Worm (Caenorhabditis elegans) whole organism, L1 larva: ENCODE measurements around the gene irld-47.

Source experiments
- C16A3.4 ChIP-seq: fragments of 150-350 bp; optimal IDR thresholded peaks from 2 replicates; lab custom pipeline; 2014; ENCODE audit warnings: missing biosample characterization, missing genetic modification characterization
- C34B4.2 ChIP-seq: sonication (generic microtip); optimal IDR thresholded peaks from 2 replicates; lab custom pipeline; 2017; ENCODE audit warnings: mild to moderate bottlenecking, missing genetic modification characterization, missing compliant biosample characterization
- aha-1 ChIP-seq: fragments of 150-350 bp; optimal IDR thresholded peaks from 2 replicates; lab custom pipeline; 2014; ENCODE audit warnings: missing biosample characterization, missing genetic modification characterization
- alr-1 ChIP-seq: fragments of 200-800 bp; sonication (Bioruptor generic); optimal IDR thresholded peaks from 2 replicates; lab custom pipeline; 2018; ENCODE audit warnings: borderline replicate concordance, mild to moderate bottlenecking, missing genetic modification characterization, missing compliant biosample characterization
- blmp-1 ChIP-seq: fragments of 150-350 bp; optimal IDR thresholded peaks from 2 replicates; lab custom pipeline; 2014; ENCODE audit warnings: missing biosample characterization, missing genetic modification characterization
- ceh-63 ChIP-seq: fragments of 200-800 bp; sonication (Bioruptor generic); optimal IDR thresholded peaks from 2 replicates; lab custom pipeline; 2018; ENCODE audit warnings: mild to moderate bottlenecking, missing genetic modification characterization, missing compliant biosample characterization
- ceh-8 ChIP-seq: fragments of 200-800 bp; sonication (Bioruptor generic); optimal IDR thresholded peaks from 2 replicates; lab custom pipeline; 2018; ENCODE audit warnings: mild to moderate bottlenecking, missing genetic modification characterization, moderate library complexity, missing compliant biosample characterization
- dsc-1 ChIP-seq: sonication (generic microtip); optimal IDR thresholded peaks from 2 replicates; lab custom pipeline; 2016; ENCODE audit warnings: mild to moderate bottlenecking, missing genetic modification characterization, missing compliant biosample characterization
- egl-13 ChIP-seq: sonication (generic microtip); optimal IDR thresholded peaks from 2 replicates; lab custom pipeline; 2016; ENCODE audit warnings: missing genotype, missing genetic modification reagents, missing genetic modification characterization, missing compliant biosample characterization
- elt-3 ChIP-seq, 6 experiments: fragments of 150-350 bp in 1 of 6; sonication (generic microtip); optimal IDR thresholded peaks; 2 replicates each; lab custom pipeline; 2017 to 2018; ENCODE audit warnings: missing biosample characterization in 6 of 6, missing genetic modification characterization in 6 of 6, inconsistent platforms in 1 of 6
- fos-1 ChIP-seq: fragments of 150-350 bp; optimal IDR thresholded peaks from 2 replicates; lab custom pipeline; 2014; ENCODE audit warnings: missing biosample characterization, missing genetic modification characterization
- grh-1 ChIP-seq: fragments of 200-800 bp; sonication (Bioruptor generic); IDR thresholded peaks from 2 replicates; pipeline ENCODE4 v1.3.6; 2022; ENCODE audit warnings: missing genetic modification reagents, missing genetic modification characterization, missing compliant biosample characterization
- hlh-17 ChIP-seq: fragments of 200-800 bp; sonication (Bioruptor generic); optimal IDR thresholded peaks from 2 replicates; lab custom pipeline; 2018; ENCODE audit warnings: missing genetic modification characterization, mild to moderate bottlenecking, missing compliant biosample characterization, moderate library complexity, borderline replicate concordance
- hlh-4 ChIP-seq: sonication (generic microtip); optimal IDR thresholded peaks from 2 replicates; lab custom pipeline; 2016; ENCODE audit warnings: mild to moderate bottlenecking, missing genetic modification characterization, missing compliant biosample characterization
- hpl-2 ChIP-seq: fragments of 150-350 bp; optimal IDR thresholded peaks from 2 replicates; lab custom pipeline; 2014; ENCODE audit warnings: missing biosample characterization, missing genetic modification reagents, missing genetic modification characterization
- isw-1 ChIP-seq: fragments of 200-800 bp; sonication (Bioruptor generic); IDR thresholded peaks from 2 replicates; pipeline ENCODE4 v1.3.6; 2022; ENCODE audit warnings: missing genetic modification characterization, missing compliant biosample characterization
- jun-1 ChIP-seq: fragments of 150-350 bp; optimal IDR thresholded peaks from 2 replicates; lab custom pipeline; 2014; ENCODE audit warnings: missing biosample characterization, missing genetic modification reagents, missing genetic modification characterization
- lin-13 ChIP-seq: fragments of 150-350 bp; optimal IDR thresholded peaks from 2 replicates; lab custom pipeline; 2014; ENCODE audit warnings: missing biosample characterization, missing genetic modification reagents, missing genetic modification characterization
- lin-14 ChIP-seq: fragments of 200-800 bp; sonication (Bioruptor generic); optimal IDR thresholded peaks from 2 replicates; lab custom pipeline; 2018; ENCODE audit warnings: mild to moderate bottlenecking, missing genetic modification characterization, moderate library complexity, missing compliant biosample characterization
- lin-35 ChIP-seq, 2 experiments: fragments of 150-350 bp; optimal IDR thresholded peaks; 2 replicates each; lab custom pipeline; 2014; ENCODE audit warnings: missing biosample characterization in 2 of 2, missing genetic modification characterization in 2 of 2, missing genetic modification reagents in 2 of 2
- lin-39 ChIP-seq: fragments of 150-350 bp; optimal IDR thresholded peaks from 2 replicates; lab custom pipeline; 2014; ENCODE audit warnings: missing biosample characterization, missing genetic modification reagents, missing genetic modification characterization
- lsy-2 ChIP-seq, 2 experiments: fragments of 150-350 bp; optimal IDR thresholded peaks; 2 replicates each; lab custom pipeline; 2014; ENCODE audit warnings: missing biosample characterization in 2 of 2, missing genetic modification characterization in 2 of 2
- mab-9 ChIP-seq: fragments of 200-800 bp; sonication (Bioruptor generic); IDR thresholded peaks from 2 replicates; pipeline ENCODE4 v1.3.6; 2022; ENCODE audit warnings: missing genetic modification reagents, missing genetic modification characterization, missing compliant biosample characterization
- mdl-1 ChIP-seq, 2 experiments: fragments of 150-350 bp; optimal IDR thresholded peaks; 2 replicates each; lab custom pipeline; 2014 to 2017; ENCODE audit warnings: missing biosample characterization in 2 of 2, missing genetic modification characterization in 2 of 2, inconsistent platforms in 1 of 2
- mep-1 ChIP-seq: fragments of 150-350 bp; optimal IDR thresholded peaks from 2 replicates; lab custom pipeline; 2014; ENCODE audit warnings: missing biosample characterization, missing genetic modification characterization
- nhr-11 ChIP-seq: fragments of 150-350 bp; optimal IDR thresholded peaks from 2 replicates; lab custom pipeline; 2014; ENCODE audit warnings: missing biosample characterization, missing genetic modification characterization
- nhr-19 ChIP-seq: fragments of 200-800 bp; sonication (Bioruptor generic); conservative IDR thresholded peaks from 2 replicates; pipeline ENCODE4 v1.3.6; 2022; ENCODE audit warnings: missing genetic modification characterization, missing compliant biosample characterization
- nhr-28 ChIP-seq: fragments of 150-350 bp; optimal IDR thresholded peaks from 2 replicates; lab custom pipeline; 2014; ENCODE audit warnings: missing biosample characterization, missing genetic modification characterization
- nhr-71 ChIP-seq: sonication (generic microtip); optimal IDR thresholded peaks from 2 replicates; lab custom pipeline; 2016; ENCODE audit warnings: mild to moderate bottlenecking, missing genetic modification characterization, moderate library complexity, missing compliant biosample characterization
- nhr-77 ChIP-seq: fragments of 150-350 bp; optimal IDR thresholded peaks from 2 replicates; lab custom pipeline; 2014; ENCODE audit warnings: missing biosample characterization, missing genetic modification characterization
- nhr-84 ChIP-seq: sonication (generic microtip); optimal IDR thresholded peaks from 2 replicates; lab custom pipeline; 2017; ENCODE audit warnings: missing biosample characterization, missing genetic modification characterization
- nhr-85 ChIP-seq: sonication (generic microtip); peaks from one replicate; lab custom pipeline; 2016; ENCODE audit warnings: missing genetic modification characterization, inconsistent platforms, missing compliant biosample characterization
- nhr-90 ChIP-seq: sonication (generic microtip); optimal IDR thresholded peaks from 2 replicates; lab custom pipeline; 2016; ENCODE audit warnings: mild to moderate bottlenecking, missing genetic modification characterization, missing compliant biosample characterization; ENCODE audit not compliant: poor library complexity
- snpc-4 ChIP-seq: fragments of 150-350 bp; optimal IDR thresholded peaks from 2 replicates; lab custom pipeline; 2014; ENCODE audit warnings: missing biosample characterization, missing genetic modification characterization
- swsn-7 ChIP-seq: sonication (generic microtip); optimal IDR thresholded peaks from 2 replicates; lab custom pipeline; 2016; ENCODE audit warnings: missing genetic modification characterization, missing compliant biosample characterization
- tlp-1 ChIP-seq: fragments of 150-350 bp; optimal IDR thresholded peaks from 2 replicates; lab custom pipeline; 2014; ENCODE audit warnings: missing biosample characterization, missing genetic modification characterization
- unc-86 ChIP-seq: sonication (generic microtip); optimal IDR thresholded peaks from 2 replicates; lab custom pipeline; 2016; ENCODE audit warnings: missing genetic modification characterization, missing compliant biosample characterization
- vab-15 ChIP-seq: sonication (generic microtip); optimal IDR thresholded peaks from 2 replicates; lab custom pipeline; 2017; ENCODE audit warnings: missing genotype, mild to moderate bottlenecking, missing genetic modification characterization, missing compliant biosample characterization

The irld-47 gene

ce11 chrII:7836613-7837226, 14.4 kb upstream of the irld-47 start (continued):
- TF ChIP-seq lin-39 = peak; percentile 88
- no peak for TF ChIP-seq tlp-1 (tag; lab: Kevin White, UChicago)
- peak in 1 of 2 experiments; percentile 61 for TF ChIP-seq mdl-1 (tag; optimal IDR thresholded peaks at IDR 0.05; lab: Kevin White, UChicago)
- no peak for TF ChIP-seq unc-86 (tag; lab: Kevin White, UChicago)
- TF ChIP-seq vab-15 (tag; lab: Kevin White, UChicago) = peak; percentile 27
- peak; percentile 91 for TF ChIP-seq lin-14
- peak; percentile 29 for TF ChIP-seq C16A3.4 (tag; lab: Kevin White, UChicago)
- TF ChIP-seq ceh-8 (GFP tag; lab: Kevin White, UChicago) = no peak
- no peak for TF ChIP-seq fos-1
- peak; percentile 55 to 69 for TF ChIP-seq lsy-2 (tag; optimal IDR thresholded peaks at IDR 0.05; lab: Kevin White, UChicago)
- TF ChIP-seq elt-3 (tag; optimal IDR thresholded peaks at IDR 0.05; lab: Kevin White, UChicago) = no peak
- TF ChIP-seq egl-13 (tag; lab: Kevin White, UChicago) = no peak
- TF ChIP-seq isw-1 = no peak
- no peak for TF ChIP-seq hlh-4
- no peak for TF ChIP-seq nhr-77
- TF ChIP-seq ceh-63 = no peak
- TF ChIP-seq nhr-90 (tag; lab: Kevin White, UChicago) = no peak
- TF ChIP-seq jun-1 (tag; lab: Kevin White, UChicago) = no peak
- no peak for TF ChIP-seq blmp-1 (tag; lab: Kevin White, UChicago)
- TF ChIP-seq nhr-19 (GFP tag; lab: Robert Waterston, UW) = peak; percentile 80
- no peak for TF ChIP-seq nhr-11 (tag; lab: Kevin White, UChicago)
- no peak for TF ChIP-seq alr-1 (tag; lab: Kevin White, UChicago)
- no peak for TF ChIP-seq lin-13 (GFP tag; lab: Kevin White, UChicago)
- TF ChIP-seq swsn-7 (tag; lab: Kevin White, UChicago) = peak; percentile 64
- no peak for TF ChIP-seq grh-1 (GFP tag; lab: Robert Waterston, UW)
- no peak for TF ChIP-seq snpc-4 (tag; lab: Kevin White, UChicago)
- no peak for TF ChIP-seq hlh-17 (GFP tag; lab: Kevin White, UChicago)
- TF ChIP-seq dsc-1 = no peak
- no peak for TF ChIP-seq mep-1 (tag; lab: Kevin White, UChicago)
- TF ChIP-seq hpl-2 = no peak
- no peak for TF ChIP-seq aha-1 (tag; lab: Kevin White, UChicago)
- no peak for TF ChIP-seq C34B4.2 (tag; lab: Kevin White, UChicago)

- no peak for TF ChIP-seq tlp-1 (tag; lab: Kevin White, UChicago)
- TF ChIP-seq nhr-28 = no peak
- TF ChIP-seq nhr-85 = no peak
- TF ChIP-seq lin-35 (GFP tag; optimal IDR thresholded peaks at IDR 0.05; lab: Kevin White, UChicago) = no peak
- TF ChIP-seq aha-1 (tag; lab: Kevin White, UChicago) = no peak
- TF ChIP-seq nhr-71 = no peak
- no peak for TF ChIP-seq mab-9 (GFP tag; lab: Robert Waterston, UW)
- TF ChIP-seq, all 84 proteins: peak for 0
Measured at ce11 chrII:7835314-7835713, 13.0 kb upstream of the irld-47 start, which contains the start of gene cex-2. Gene cex-2, minus strand, starts transcription at chrII:7835414.

- TF ChIP-seq nhr-84 (tag; lab: Kevin White, UChicago) (no peak), dsc-1 (peak; percentile 46)
Measured at ce11 chrII:7832054-7832453, 9.7 kb upstream of the irld-47 start, which contains the start of gene T09A5.14. Gene T09A5.14, plus strand, starts transcription at chrII:7832354.
